Worm (Caenorhabditis elegans): Measurements from ENCODE around the gene pap-2.

ce11 chrII:9604063-9604462, 5.1 kb downstream of the pap-2 start:
- TF ChIP-seq him-1 (tag; optimal IDR thresholded peaks at IDR 0.05) (no peak), W03F9.2 (tag; optimal IDR thresholded peaks at IDR 0.05) (no peak)

Measured in whole organism, L4/young adult.